Worm (Caenorhabditis elegans): ENCODE results near the gene C28G1.6.

DNA sequence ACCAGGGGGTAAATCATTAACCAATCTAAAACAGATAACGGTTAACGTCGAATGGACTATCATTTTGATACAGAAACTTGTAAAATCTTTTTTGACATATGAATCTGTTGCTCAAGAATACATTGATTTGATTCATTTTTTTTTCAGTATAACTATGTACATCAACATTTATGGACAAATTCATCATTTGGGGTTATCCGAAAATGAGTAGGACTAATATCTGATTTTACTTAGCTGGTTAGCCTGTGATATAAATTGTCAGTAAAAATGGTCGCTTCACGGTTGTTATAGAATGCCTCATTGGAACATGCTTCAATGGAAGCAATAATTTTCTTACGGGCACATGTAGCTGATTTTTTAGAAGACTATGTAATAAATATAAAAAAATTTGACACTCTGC lies 33.4 kb downstream of the C28G1.6 start:
- no peak for TF ChIP-seq jun-1 (tag; optimal IDR thresholded peaks at IDR 0.05)
- no peak for TF ChIP-seq mep-1 (tag; optimal IDR thresholded peaks at IDR 0.05)
- TF ChIP-seq ama-1 (optimal IDR thresholded peaks at IDR 0.05) = no peak
- no peak for TF ChIP-seq blmp-1 (tag; optimal IDR thresholded peaks at IDR 0.05)
- TF ChIP-seq aly-2 (tag; optimal IDR thresholded peaks at IDR 0.05) = no peak
- TF ChIP-seq unc-130 (tag; optimal IDR thresholded peaks at IDR 0.05) = no peak
- no peak for TF ChIP-seq lin-39 (tag; optimal IDR thresholded peaks at IDR 0.05)
- no peak for TF ChIP-seq C04F5.9 (tag; optimal IDR thresholded peaks at IDR 0.05)
- TF ChIP-seq nhr-28 (tag; optimal IDR thresholded peaks at IDR 0.05) = no peak
